1 worm cellular context compared by ENCODE assay signal in the genomic region with DNA sequence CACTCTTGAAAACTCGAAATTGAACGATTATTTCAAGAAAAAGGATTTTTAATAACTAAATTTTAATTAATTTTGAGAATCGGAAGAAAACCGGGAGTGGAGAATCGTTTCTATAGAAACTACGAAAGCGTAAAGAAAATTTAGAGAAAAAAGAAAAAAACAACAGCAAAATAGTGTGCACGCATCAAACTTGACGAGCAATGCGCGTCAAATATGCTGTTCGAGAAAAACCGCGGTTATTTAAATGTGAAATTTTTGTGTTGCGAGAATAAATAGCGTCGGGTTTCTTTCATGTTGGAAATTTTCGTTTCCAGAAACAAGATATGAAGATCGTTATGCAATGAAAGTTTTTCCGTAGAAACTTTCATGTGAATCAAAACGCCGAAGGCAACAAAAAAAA.
TF ChIP-seq lines count a peak whose summit lies in the region.

No protein-coding gene starts in this region.

TF ChIP-seq in whole organism, L1 larva, 84 proteins besides CTCF, POLR2A, EP300 and RAD21 (continued from another document):
- TF ChIP-seq zag-1 (tag; optimal IDR thresholded peaks at IDR 0.05; lab: Kevin White, UChicago) (no peak), alr-1 (tag; optimal IDR thresholded peaks at IDR 0.05; lab: Kevin White, UChicago; ENCODE audit: borderline replicate concordance) (no peak), grh-1 (GFP tag; IDR thresholded peaks at IDR 0.05; lab: Robert Waterston, UW) (no peak), ces-1 (GFP tag; optimal IDR thresholded peaks at IDR 0.05; lab: Kevin White, UChicago) (no peak), ceh-88 (GFP tag; IDR thresholded peaks at IDR 0.05; lab: Robert Waterston, UW) (no peak), lin-39 (tag; optimal IDR thresholded peaks at IDR 0.05; lab: Kevin White, UChicago) (peak; percentile 28), nhr-84 (tag; optimal IDR thresholded peaks at IDR 0.05; lab: Kevin White, UChicago) (no peak), nhr-19 (GFP tag; conservative IDR thresholded peaks at IDR 0.05; lab: Robert Waterston, UW) (peak; percentile 46), zip-4 (GFP tag; optimal IDR thresholded peaks at IDR 0.05; lab: Kevin White, UChicago) (no peak), isw-1 (GFP tag; IDR thresholded peaks at IDR 0.05; lab: Robert Waterston, UW) (peak; percentile 52), mep-1 (tag; optimal IDR thresholded peaks at IDR 0.05; lab: Kevin White, UChicago) (peak; percentile 57), egl-27 (tag; optimal IDR thresholded peaks at IDR 0.05; lab: Kevin White, UChicago) (no peak), mab-9 (GFP tag; IDR thresholded peaks at IDR 0.05; lab: Robert Waterston, UW) (no peak), nhr-12 (tag; optimal IDR thresholded peaks at IDR 0.05; lab: Kevin White, UChicago) (no peak), fkh-10 (GFP tag; optimal IDR thresholded peaks at IDR 0.05; lab: Kevin White, UChicago) (peak; percentile 2), unc-30 (tag; optimal IDR thresholded peaks at IDR 0.05; lab: Kevin White, UChicago) (no peak), unc-98 (GFP tag; IDR thresholded peaks at IDR 0.05; lab: Robert Waterston, UW) (no peak), jun-1 (tag; optimal IDR thresholded peaks at IDR 0.05; lab: Kevin White, UChicago) (no peak), ceh-90 (tag; optimal IDR thresholded peaks at IDR 0.05; lab: Kevin White, UChicago) (no peak), dsc-1 (tag; optimal IDR thresholded peaks at IDR 0.05; lab: Kevin White, UChicago) (peak; percentile 35), unc-86 (tag; optimal IDR thresholded peaks at IDR 0.05; lab: Kevin White, UChicago) (peak; percentile 28), nhr-76 (tag; optimal IDR thresholded peaks at IDR 0.05; lab: Kevin White, UChicago) (no peak), C34B4.2 (tag; optimal IDR thresholded peaks at IDR 0.05; lab: Kevin White, UChicago) (no peak), nhr-71 (tag; optimal IDR thresholded peaks at IDR 0.05; lab: Kevin White, UChicago) (peak; percentile 66), efl-3 (GFP tag; optimal IDR thresholded peaks at IDR 0.05; lab: Kevin White, UChicago) (no peak), blmp-1 (tag; optimal IDR thresholded peaks at IDR 0.05; lab: Kevin White, UChicago) (peak; percentile 10), nhr-47 (tag; optimal IDR thresholded peaks at IDR 0.05; lab: Kevin White, UChicago) (peak; percentile 71), sptf-1 (tag; optimal IDR thresholded peaks at IDR 0.05; lab: Kevin White, UChicago) (no peak), nhr-11 (tag; optimal IDR thresholded peaks at IDR 0.05; lab: Kevin White, UChicago) (no peak), swsn-7 (tag; optimal IDR thresholded peaks at IDR 0.05; lab: Kevin White, UChicago) (peak; percentile 44), nhr-90 (tag; optimal IDR thresholded peaks at IDR 0.05; lab: Kevin White, UChicago; ENCODE audit: poor library complexity) (no peak), F16B12.6 (tag; optimal IDR thresholded peaks at IDR 0.05; lab: Kevin White, UChicago) (peak; percentile 91), C04F5.9 (tag; optimal IDR thresholded peaks at IDR 0.05; lab: Kevin White, UChicago) (peak; percentile 56), ceh-8 (GFP tag; optimal IDR thresholded peaks at IDR 0.05; lab: Kevin White, UChicago) (no peak), rnt-1 (tag; optimal IDR thresholded peaks at IDR 0.05; lab: Kevin White, UChicago) (peak; percentile 50), tlp-1 (tag; optimal IDR thresholded peaks at IDR 0.05; lab: Kevin White, UChicago) (no peak), ceh-63 (GFP tag; optimal IDR thresholded peaks at IDR 0.05; lab: Kevin White, UChicago) (no peak), efl-1 (optimal IDR thresholded peaks at IDR 0.05; lab: Kevin White, UChicago) (peak; percentile 79 to 95), efl-1 (GFP tag; optimal IDR thresholded peaks at IDR 0.05 in 1 of 2; lab: Kevin White, UChicago) (peak; percentile 95 to 99), ets-5 (GFP tag; IDR thresholded peaks at IDR 0.05; lab: Robert Waterston, UW) (no peak), tbx-2 (tag; optimal IDR thresholded peaks at IDR 0.05; lab: Kevin White, UChicago) (peak; percentile 55), pax-3 (tag; optimal IDR thresholded peaks at IDR 0.05; lab: Kevin White, UChicago) (no peak), unc-130 (tag; optimal IDR thresholded peaks at IDR 0.05; lab: Kevin White, UChicago) (peak; percentile 39), nhr-237 (tag; optimal IDR thresholded peaks at IDR 0.05; lab: Kevin White, UChicago) (no peak), lir-3 (tag; optimal IDR thresholded peaks at IDR 0.05; lab: Kevin White, UChicago; ENCODE audit: poor library complexity) (no peak), irx-1 (tag; optimal IDR thresholded peaks at IDR 0.05; lab: Kevin White, UChicago) (no peak), ama-1 (optimal IDR thresholded peaks at IDR 0.05; lab: Kevin White, UChicago) (no peak), nhr-28 (tag; optimal IDR thresholded peaks at IDR 0.05; lab: Kevin White, UChicago) (no peak)
